Fruit fly (Drosophila melanogaster) whole organism, adult: ENCODE results near the gene gdrd.

Experiments
- CG11617 ChIP-seq: fragments of 200-800 bp; sonication (Bioruptor generic); optimal IDR thresholded peaks from 2 replicates; lab custom pipeline; 2017; ENCODE audit warnings: mild to moderate bottlenecking, missing biosample characterization, missing genetic modification reagents, missing genetic modification characterization
- CG12768 ChIP-seq: fragments of 200-800 bp; sonication (Bioruptor generic); optimal IDR thresholded peaks from 2 replicates; lab custom pipeline; 2017; ENCODE audit warnings: missing biosample characterization, missing genetic modification characterization, mild to moderate bottlenecking, moderate library complexity, missing genetic modification reagents
- CG14711 ChIP-seq: fragments of 200-800 bp; sonication (Bioruptor generic); optimal IDR thresholded peaks from 2 replicates; lab custom pipeline; 2018; ENCODE audit warnings: missing biosample characterization, mild to moderate bottlenecking, missing genetic modification characterization, moderate library complexity
- CG1620 ChIP-seq: fragments of 200-800 bp; sonication (Bioruptor generic); optimal IDR thresholded peaks from 2 replicates; lab custom pipeline; 2016; ENCODE audit warnings: missing biosample characterization, missing genetic modification characterization
- CG33017 ChIP-seq: fragments of 200-800 bp; sonication (Bioruptor generic); optimal IDR thresholded peaks from 2 replicates; lab custom pipeline; 2018; ENCODE audit warnings: missing biosample characterization, mild to moderate bottlenecking, missing genetic modification characterization, moderate library complexity
- CG5204 ChIP-seq: fragments of 200-800 bp; sonication (Bioruptor generic); optimal IDR thresholded peaks from 2 replicates; lab custom pipeline; 2016; ENCODE audit warnings: missing biosample characterization, missing genetic modification characterization
- CG7045 ChIP-seq: fragments of 200-800 bp; sonication (Bioruptor generic); optimal IDR thresholded peaks from 2 replicates; lab custom pipeline; 2017; ENCODE audit warnings: missing biosample characterization, mild to moderate bottlenecking, missing genetic modification characterization
- CG7101 ChIP-seq: fragments of 200-800 bp; sonication (Bioruptor generic); optimal IDR thresholded peaks from 2 replicates; lab custom pipeline; 2018; ENCODE audit warnings: missing biosample characterization, mild to moderate bottlenecking, missing genetic modification characterization, moderate library complexity
- Clk ChIP-seq: fragments of 200-800 bp; sonication (Bioruptor generic); optimal IDR thresholded peaks from 2 replicates; lab custom pipeline; 2017; ENCODE audit warnings: missing biosample characterization, missing genetic modification characterization
- Crg-1 ChIP-seq: fragments of 200-800 bp; sonication (Bioruptor generic); optimal IDR thresholded peaks from 2 replicates; lab custom pipeline; 2016; ENCODE audit warnings: missing biosample characterization, missing genetic modification characterization
- Hr96 ChIP-seq: fragments of 200-800 bp; sonication (Bioruptor generic); optimal IDR thresholded peaks from 2 replicates; lab custom pipeline; 2016; ENCODE audit warnings: missing biosample characterization, missing genetic modification characterization
- Mnt ChIP-seq: fragments of 200-800 bp; sonication (Bioruptor generic); optimal IDR thresholded peaks from 2 replicates; lab custom pipeline; 2016; ENCODE audit warnings: missing biosample characterization, mild to moderate bottlenecking, missing genetic modification characterization
- bab1 ChIP-seq: fragments of 200-800 bp; sonication (Bioruptor generic); optimal IDR thresholded peaks from 3 replicates; lab custom pipeline; 2019; ENCODE audit warnings: missing biosample characterization, mild to moderate bottlenecking, missing genetic modification characterization, moderate library complexity
- cic ChIP-seq: fragments of 200-800 bp; sonication (Bioruptor generic); optimal IDR thresholded peaks from 2 replicates; lab custom pipeline; 2017; ENCODE audit warnings: missing biosample characterization, mild to moderate bottlenecking, missing genetic modification characterization, moderate library complexity
- cnc ChIP-seq, 2 experiments: fragments of >200 bp; optimal IDR thresholded peaks; 2 replicates each; lab custom pipeline; 2017
- kay ChIP-seq: fragments of 200-800 bp; sonication (Bioruptor generic); peaks from one replicate; lab custom pipeline; 2016; ENCODE audit warnings: missing biosample characterization, missing genetic modification characterization, borderline replicate concordance
- ovo ChIP-seq: fragments of 200-800 bp; sonication (Bioruptor generic); optimal IDR thresholded peaks from 2 replicates; lab custom pipeline; 2016; ENCODE audit warnings: missing biosample characterization, missing genetic modification characterization
- pad ChIP-seq: fragments of 200-800 bp; sonication (Bioruptor generic); optimal IDR thresholded peaks from 3 replicates; lab custom pipeline; 2017; ENCODE audit warnings: missing biosample characterization, missing genetic modification characterization, mild to moderate bottlenecking, moderate library complexity, missing genetic modification reagents
- tj ChIP-seq: fragments of 200-800 bp; sonication (Bioruptor generic); optimal IDR thresholded peaks from 3 replicates; lab custom pipeline; 2017; ENCODE audit warnings: missing biosample characterization, mild to moderate bottlenecking, missing genetic modification characterization, moderate library complexity
- toe ChIP-seq: fragments of 200-800 bp; sonication (Bioruptor generic); optimal IDR thresholded peaks from 2 replicates; lab custom pipeline; 2016; ENCODE audit warnings: missing biosample characterization, missing genetic modification characterization

gdrd gene

DNA sequence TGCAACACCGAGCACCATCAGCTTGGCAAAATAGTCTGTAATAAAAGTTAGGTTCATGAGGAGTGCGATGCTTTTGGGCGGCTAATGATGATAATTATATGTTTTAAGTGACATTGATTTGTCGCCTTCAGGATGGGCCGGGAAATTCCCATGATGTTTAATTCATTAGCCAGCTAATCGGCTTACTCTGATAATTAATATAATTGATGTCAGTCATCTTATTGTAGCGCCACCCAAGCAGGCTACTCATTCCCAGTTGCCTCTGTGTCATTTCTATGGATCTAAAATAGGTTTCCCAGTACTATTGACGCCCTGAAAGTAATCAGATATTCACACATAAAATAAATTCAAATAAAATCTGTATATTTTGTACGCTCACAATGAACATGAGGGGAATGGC lies 14.0 kb downstream of the gdrd start, which contains the start of gene CG13476:
Gene CG13476, plus strand, starts transcription at position 301 of the 400 bp plus-strand sequence.
- no peak for TF ChIP-seq CG33017 (tag; lab: Kevin White, UChicago)
- peak; percentile 64 for TF ChIP-seq kay (GFP tag; lab: Kevin White, UChicago)

DNA sequence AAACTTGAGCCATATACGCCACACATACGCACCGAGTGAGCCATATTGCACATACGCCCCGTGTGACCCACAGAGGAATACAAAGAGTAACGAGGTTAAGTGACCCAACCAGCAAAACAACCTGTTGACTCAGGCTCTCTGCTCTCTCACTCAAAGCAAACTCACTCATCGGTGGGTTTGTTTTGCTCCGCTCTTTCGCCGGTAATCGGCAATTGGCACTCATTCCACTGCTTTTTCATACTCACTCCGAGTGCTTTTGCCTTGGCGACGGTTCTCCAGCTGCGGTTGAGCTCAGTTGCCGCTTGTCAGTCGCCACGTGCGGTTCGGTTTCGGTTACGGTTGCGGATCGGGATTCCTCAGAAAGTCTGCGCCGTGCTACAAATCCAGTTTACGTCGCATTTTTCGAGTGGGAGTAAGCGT lies 15.3 kb downstream of the gdrd start:
- TF ChIP-seq toe (no peak), ovo (GFP tag; lab: Kevin White, UChicago) (no peak), CG33017 (tag; lab: Kevin White, UChicago) (peak; percentile 55), tj (GFP tag; lab: Kevin White, UChicago) (peak; percentile 86), CG5204 (no peak), CG1620 (no peak), Mnt (GFP tag; lab: Kevin White, UChicago) (peak; percentile 98), cic (GFP tag; lab: Kevin White, UChicago) (peak; percentile 63), CG7045 (GFP tag; lab: Kevin White, UChicago) (no peak), CG11617 (no peak), bab1 (GFP tag; lab: Kevin White, UChicago) (peak; percentile 35), CG12768 (GFP tag; lab: Kevin White, UChicago) (peak; percentile 19), Clk (GFP tag; lab: Kevin White, UChicago) (no peak)

DNA sequence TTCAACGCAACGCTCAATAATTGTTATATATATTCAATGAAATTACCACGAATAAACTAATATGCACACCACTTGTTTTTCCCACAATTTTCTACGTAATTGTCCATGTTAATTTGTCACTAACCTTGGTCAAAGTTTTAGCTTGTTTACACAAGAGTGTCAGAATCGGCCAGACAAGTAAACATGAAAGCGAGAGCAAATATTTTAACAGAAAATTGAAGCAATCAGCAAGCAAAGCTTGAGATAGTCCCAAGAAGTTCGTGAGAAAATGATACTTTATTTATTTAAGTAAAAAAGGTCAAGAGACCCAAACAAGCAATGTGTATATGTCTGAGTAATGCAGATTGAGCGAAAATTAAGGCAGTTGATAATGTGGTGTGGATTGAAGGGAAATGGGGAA lies 16.9 kb downstream of the gdrd start:
- peak; percentile 47 for TF ChIP-seq CG7045 (GFP tag; lab: Kevin White, UChicago)
- no peak for TF ChIP-seq CG5204
- TF ChIP-seq CG14711 (tag; lab: Kevin White, UChicago) = peak; percentile 40
- no peak for TF ChIP-seq Mnt (GFP tag; lab: Kevin White, UChicago)
- TF ChIP-seq bab1 (GFP tag; lab: Kevin White, UChicago) = no peak
- TF ChIP-seq CG33017 (tag; lab: Kevin White, UChicago) = peak; percentile 44
- peak; percentile 75 for TF ChIP-seq kay (GFP tag; lab: Kevin White, UChicago)
- peak; percentile 54 for TF ChIP-seq ovo (GFP tag; lab: Kevin White, UChicago)
- no peak for TF ChIP-seq tj (GFP tag; lab: Kevin White, UChicago)
- peak; percentile 53 for TF ChIP-seq CG1620
- TF ChIP-seq CG7101 = peak; percentile 50
- peak; percentile 10 for TF ChIP-seq pad (GFP tag; lab: Kevin White, UChicago)
- TF ChIP-seq toe = peak; percentile 2
- peak; percentile 57 for TF ChIP-seq Crg-1 (GFP tag; lab: Kevin White, UChicago)
- TF ChIP-seq Hr96 (GFP tag; lab: Kevin White, UChicago) = peak; percentile 29
- no peak for TF ChIP-seq CG12768 (GFP tag; lab: Kevin White, UChicago)
- no peak for TF ChIP-seq cnc (optimal IDR thresholded peaks at IDR 0.05; lab: Kevin White, UChicago)

DNA sequence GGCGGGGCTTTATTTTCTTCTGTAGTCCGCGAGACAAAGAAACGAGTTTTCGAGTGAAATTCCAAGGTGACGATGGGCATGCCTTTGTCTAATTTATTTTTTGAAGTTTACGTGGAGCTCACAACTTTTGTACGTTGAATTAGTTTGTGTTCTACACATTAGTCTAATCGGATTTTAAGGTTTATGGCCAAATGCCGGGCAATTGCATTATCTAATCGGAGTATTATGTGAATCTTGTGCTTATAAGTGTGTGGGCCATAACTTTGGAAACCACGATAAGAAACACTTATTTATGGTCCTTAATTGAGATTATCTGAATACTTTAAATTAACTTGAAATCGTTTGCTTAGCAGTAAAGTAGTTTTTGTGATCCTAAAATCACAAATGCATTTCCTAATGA lies 21.7 kb downstream of the gdrd start:
- no peak for TF ChIP-seq CG1620
- no peak for TF ChIP-seq ovo (GFP tag; lab: Kevin White, UChicago)
- peak; percentile 56 for TF ChIP-seq cic (GFP tag; lab: Kevin White, UChicago)
- no peak for TF ChIP-seq CG7101
- no peak for TF ChIP-seq tj (GFP tag; lab: Kevin White, UChicago)
- no peak for TF ChIP-seq bab1 (GFP tag; lab: Kevin White, UChicago)
- TF ChIP-seq kay (GFP tag; lab: Kevin White, UChicago) = peak; percentile 84
- no peak for TF ChIP-seq CG14711 (tag; lab: Kevin White, UChicago)
- TF ChIP-seq CG33017 (tag; lab: Kevin White, UChicago) = peak; percentile 35
- TF ChIP-seq Mnt (GFP tag; lab: Kevin White, UChicago) = no peak
- peak; percentile 18 for TF ChIP-seq CG7045 (GFP tag; lab: Kevin White, UChicago)
- TF ChIP-seq toe = no peak

DNA sequence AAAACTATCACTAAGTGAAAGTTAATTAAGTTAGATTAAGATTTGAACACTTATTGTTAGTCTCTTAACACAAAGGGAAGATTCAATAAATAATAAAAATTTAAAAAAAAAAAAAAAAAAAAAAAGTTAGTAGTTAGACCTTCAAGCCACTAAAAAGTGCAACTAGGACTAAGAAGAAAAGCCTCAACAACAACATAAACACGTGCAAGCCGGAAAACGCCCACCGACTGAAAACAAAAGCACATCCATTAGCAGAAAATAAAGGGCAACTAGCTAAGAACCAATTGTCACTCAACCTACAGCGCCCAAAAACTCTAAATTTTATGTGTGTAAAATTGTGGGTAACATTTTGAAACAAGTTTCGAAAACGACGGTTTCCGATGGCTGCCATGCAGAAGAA lies 37.3 kb downstream of the gdrd start, which contains the start of gene CG13473:
Gene CG13473, plus strand, starts transcription at position 301 of the 400 bp plus-strand sequence.
- TF ChIP-seq cnc (optimal IDR thresholded peaks at IDR 0.05; lab: Kevin White, UChicago) (no peak), tj (GFP tag; lab: Kevin White, UChicago) (no peak), CG1620 (no peak), CG7101 (no peak), Clk (GFP tag; lab: Kevin White, UChicago) (no peak), bab1 (GFP tag; lab: Kevin White, UChicago) (no peak), toe (no peak), CG7045 (GFP tag; lab: Kevin White, UChicago) (no peak), pad (GFP tag; lab: Kevin White, UChicago) (no peak), CG11617 (no peak), Crg-1 (GFP tag; lab: Kevin White, UChicago) (no peak), Hr96 (GFP tag; lab: Kevin White, UChicago) (no peak), CG14711 (tag; lab: Kevin White, UChicago) (no peak), cic (GFP tag; lab: Kevin White, UChicago) (no peak), kay (GFP tag; lab: Kevin White, UChicago) (no peak)

DNA sequence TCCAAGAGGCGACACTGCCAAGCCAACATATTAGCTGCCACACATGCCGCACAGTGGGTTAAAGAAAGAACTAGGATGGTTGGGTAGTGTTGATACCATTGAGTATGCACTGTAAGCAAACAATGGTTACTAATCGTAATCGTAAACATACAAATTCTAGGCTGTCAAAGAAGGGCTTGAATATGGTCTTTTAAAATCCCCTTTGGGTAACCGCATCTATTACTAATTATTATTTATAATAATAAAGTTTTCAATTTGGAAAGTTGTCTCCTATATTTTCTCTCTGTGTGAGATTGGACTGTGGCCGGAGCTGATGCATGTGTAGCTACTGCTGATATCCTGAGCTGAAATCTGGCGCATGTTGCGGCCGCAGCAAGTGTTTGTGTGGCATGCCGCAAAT lies 40.6 kb downstream of the gdrd start:
- TF ChIP-seq cnc (optimal IDR thresholded peaks at IDR 0.05; lab: Kevin White, UChicago) (no peak), Hr96 (GFP tag; lab: Kevin White, UChicago) (no peak), toe (no peak), Mnt (GFP tag; lab: Kevin White, UChicago) (no peak), CG1620 (no peak), CG14711 (tag; lab: Kevin White, UChicago) (no peak), Crg-1 (GFP tag; lab: Kevin White, UChicago) (no peak), CG5204 (no peak), CG7045 (GFP tag; lab: Kevin White, UChicago) (no peak), CG7101 (no peak), kay (GFP tag; lab: Kevin White, UChicago) (no peak)
